Worm (Caenorhabditis elegans) whole organism, late embryonic: Measurements from ENCODE around the gene Y49F6C.7.

Experiments used
- K09A11.1 ChIP-seq: sonication (generic microtip); optimal IDR thresholded peaks from 2 replicates; lab custom pipeline; 2017; ENCODE audit warnings: antibody characterized with exemption, mild to moderate bottlenecking, missing genetic modification characterization, missing compliant biosample characterization; ENCODE audit not compliant: insufficient read depth
- Y22D7AL.16 ChIP-seq: sonication (generic microtip); optimal IDR thresholded peaks from 2 replicates; lab custom pipeline; 2016; ENCODE audit warnings: missing genetic modification characterization, missing compliant biosample characterization
- ceh-19 ChIP-seq: fragments of 200-800 bp; sonication (Bioruptor generic); optimal IDR thresholded peaks from 2 replicates; lab custom pipeline; 2018; ENCODE audit warnings: mild to moderate bottlenecking, missing genetic modification characterization, missing compliant biosample characterization
- ceh-24 ChIP-seq: sonication (generic microtip); optimal IDR thresholded peaks from 2 replicates; lab custom pipeline; 2016; ENCODE audit warnings: mild to moderate bottlenecking, missing genetic modification characterization, missing compliant biosample characterization
- ceh-31 ChIP-seq: sonication (generic microtip); optimal IDR thresholded peaks from 2 replicates; lab custom pipeline; 2016; ENCODE audit warnings: missing genetic modification characterization, missing compliant biosample characterization
- ceh-48 ChIP-seq: sonication (generic microtip); optimal IDR thresholded peaks from 2 replicates; lab custom pipeline; 2016; ENCODE audit warnings: missing genetic modification characterization, inconsistent platforms, missing compliant biosample characterization
- elt-2 ChIP-seq: sonication (generic microtip); optimal IDR thresholded peaks from 2 replicates; lab custom pipeline; 2016; ENCODE audit warnings: missing genetic modification reagents, missing genetic modification characterization, missing compliant biosample characterization
- fkh-10 ChIP-seq: fragments of 150-350 bp; optimal IDR thresholded peaks from 2 replicates; lab custom pipeline; 2014; ENCODE audit warnings: missing biosample characterization, missing genetic modification reagents, missing genetic modification characterization
- hlh-8 ChIP-seq: sonication (generic microtip); optimal IDR thresholded peaks from 2 replicates; lab custom pipeline; 2016; ENCODE audit warnings: missing genotype, missing genetic modification characterization, missing compliant biosample characterization
- mec-3 ChIP-seq: sonication (generic microtip); optimal IDR thresholded peaks from 2 replicates; lab custom pipeline; 2016; ENCODE audit warnings: borderline replicate concordance, missing genetic modification characterization, missing compliant biosample characterization
- nfya-1 ChIP-seq: sonication (generic microtip); optimal IDR thresholded peaks from 2 replicates; lab custom pipeline; 2017; ENCODE audit warnings: missing genetic modification characterization, mild to moderate bottlenecking, missing compliant biosample characterization, antibody characterized with exemption, moderate library complexity
- nhr-11 ChIP-seq: fragments of 150-350 bp; optimal IDR thresholded peaks from 2 replicates; lab custom pipeline; 2014; ENCODE audit warnings: missing biosample characterization, missing genetic modification characterization
- nhr-232 ChIP-seq: sonication (generic microtip); optimal IDR thresholded peaks from 2 replicates; lab custom pipeline; 2016; ENCODE audit warnings: missing genetic modification characterization, missing compliant biosample characterization
- pax-1 ChIP-seq: fragments of 150-350 bp; optimal IDR thresholded peaks from 2 replicates; lab custom pipeline; 2014; ENCODE audit warnings: missing biosample characterization, missing genetic modification characterization
- pha-2 ChIP-seq: sonication (generic microtip); optimal IDR thresholded peaks from 2 replicates; lab custom pipeline; 2017; ENCODE audit warnings: mild to moderate bottlenecking, missing genetic modification characterization, missing compliant biosample characterization
- ref-2 ChIP-seq: sonication (generic microtip); optimal IDR thresholded peaks from 2 replicates; lab custom pipeline; 2016; ENCODE audit warnings: missing genetic modification characterization, missing compliant biosample characterization
- syd-9 ChIP-seq: sonication (generic microtip); optimal IDR thresholded peaks from 2 replicates; lab custom pipeline; 2016; ENCODE audit warnings: mild to moderate bottlenecking, missing genetic modification characterization, moderate library complexity, missing compliant biosample characterization

Gene Y49F6C.7

ce11 chrII:3323179-3323578 lies 44.8 kb downstream of the Y49F6C.7 start, which contains the start of gene Y46D2A.2:
Gene Y46D2A.2 (minus strand): TSS chrII:3323279.
- TF ChIP-seq nfya-1 (tag; lab: Kevin White, UChicago) (no peak), ref-2 (no peak)

- TF ChIP-seq syd-9 (no peak), nhr-11 (tag; lab: Kevin White, UChicago) (no peak), ceh-24 (no peak), fkh-10 (GFP tag; lab: Kevin White, UChicago) (no peak), K09A11.1 (no peak), pax-1 (tag; lab: Kevin White, UChicago) (no peak), Y22D7AL.16 (tag; lab: Kevin White, UChicago) (no peak), ceh-48 (tag; lab: Kevin White, UChicago) (no peak), pha-2 (tag; lab: Kevin White, UChicago) (no peak), hlh-8 (tag; lab: Kevin White, UChicago) (no peak), ceh-31 (no peak), mec-3 (tag; lab: Kevin White, UChicago) (no peak), nhr-232 (tag; lab: Kevin White, UChicago) (no peak)
Observed at ce11 chrII:3322257-3322656, 45.7 kb downstream of the Y49F6C.7 start, which contains the start of gene Y46D2A.1. Gene Y46D2A.1 (plus strand): TSS chrII:3322557.

- no peak for TF ChIP-seq ceh-19 (GFP tag; lab: Kevin White, UChicago)
- TF ChIP-seq elt-2 (tag; lab: Kevin White, UChicago) = peak; percentile 76
Observed at ce11 chrII:3318839-3319238, 49.2 kb downstream of the Y49F6C.7 start.
